Worm (Caenorhabditis elegans): Measurements from ENCODE around the gene Y42A5A.5.

Gene Y42A5A.5

DNA sequence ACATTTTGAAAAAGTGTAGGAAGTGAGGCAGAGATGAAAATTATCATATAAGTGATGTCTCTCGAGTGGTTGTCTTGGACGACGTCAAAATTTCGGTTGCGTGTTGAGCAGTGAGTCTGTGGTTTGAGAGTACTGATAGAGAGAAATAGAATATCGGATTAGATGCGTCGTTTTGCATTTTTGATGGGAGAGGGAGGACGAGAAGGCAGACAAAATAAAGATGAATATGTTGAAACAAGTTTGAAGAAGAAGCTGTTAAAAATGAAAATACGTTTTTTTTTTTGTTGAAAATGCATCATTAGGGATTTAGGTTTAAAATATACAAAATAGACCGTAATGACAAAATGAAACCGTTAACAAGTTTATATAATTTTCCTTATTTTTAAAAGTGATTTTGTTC, 46.4 kb downstream of the Y42A5A.5 start, which contains the start of gene T04C12.9:
Gene T04C12.9, minus strand, starts transcription at position 101 of the 400 bp plus-strand sequence.
- no peak for TF ChIP-seq pqm-1 (tag; optimal IDR thresholded peaks at IDR 0.05)
- TF ChIP-seq unc-62 (GFP tag; optimal IDR thresholded peaks at IDR 0.05 in 1 of 2) = peak in 1 of 2 experiments; percentile 4
- TF ChIP-seq unc-62 (tag; optimal IDR thresholded peaks at IDR 0.05) = no peak
- peak; percentile 23 for TF ChIP-seq aha-1 (tag)
- no peak for TF ChIP-seq fos-1 (tag; optimal IDR thresholded peaks at IDR 0.05)

DNA sequence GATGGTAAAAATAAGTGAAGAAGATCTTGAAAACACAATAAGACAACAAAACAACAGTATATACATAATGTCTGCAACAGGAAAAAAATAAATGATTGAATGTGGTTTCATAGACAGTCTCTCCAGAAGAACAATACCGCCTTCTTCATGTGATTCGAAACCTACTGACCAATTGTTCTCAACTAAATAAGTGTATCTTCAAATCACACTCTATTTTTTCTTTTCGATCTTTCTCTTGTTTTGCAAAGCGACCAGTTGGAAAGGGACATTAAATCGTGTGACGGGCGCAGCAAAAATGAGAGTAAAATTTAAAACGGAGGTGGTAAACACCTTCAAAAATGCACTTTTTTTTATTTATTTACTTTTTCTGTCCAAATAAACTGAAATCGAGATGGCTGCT, 47.7 kb downstream of the Y42A5A.5 start:
- peak in 1 of 2 experiments; percentile 14 for TF ChIP-seq mdl-1 (tag; optimal IDR thresholded peaks at IDR 0.05)
- TF ChIP-seq Y5F2A.4 (GFP tag; optimal IDR thresholded peaks at IDR 0.05) = no peak
- no peak for TF ChIP-seq egl-27 (tag; optimal IDR thresholded peaks at IDR 0.05)
- TF ChIP-seq lin-15B (tag; optimal IDR thresholded peaks at IDR 0.05) = no peak
- peak; percentile 62 for TF ChIP-seq hlh-30 (tag; optimal IDR thresholded peaks at IDR 0.05; ENCODE audit: insufficient read depth)
- peak in 1 of 2 experiments; percentile 65 for TF ChIP-seq daf-16 (GFP tag; optimal IDR thresholded peaks at IDR 0.05)
- no peak for TF ChIP-seq daf-16 (tag; optimal IDR thresholded peaks at IDR 0.05)
- TF ChIP-seq unc-62 (GFP tag; optimal IDR thresholded peaks at IDR 0.05 in 1 of 2) = peak in 1 of 2 experiments; percentile 81
- no peak for TF ChIP-seq unc-62 (tag; optimal IDR thresholded peaks at IDR 0.05)

DNA sequence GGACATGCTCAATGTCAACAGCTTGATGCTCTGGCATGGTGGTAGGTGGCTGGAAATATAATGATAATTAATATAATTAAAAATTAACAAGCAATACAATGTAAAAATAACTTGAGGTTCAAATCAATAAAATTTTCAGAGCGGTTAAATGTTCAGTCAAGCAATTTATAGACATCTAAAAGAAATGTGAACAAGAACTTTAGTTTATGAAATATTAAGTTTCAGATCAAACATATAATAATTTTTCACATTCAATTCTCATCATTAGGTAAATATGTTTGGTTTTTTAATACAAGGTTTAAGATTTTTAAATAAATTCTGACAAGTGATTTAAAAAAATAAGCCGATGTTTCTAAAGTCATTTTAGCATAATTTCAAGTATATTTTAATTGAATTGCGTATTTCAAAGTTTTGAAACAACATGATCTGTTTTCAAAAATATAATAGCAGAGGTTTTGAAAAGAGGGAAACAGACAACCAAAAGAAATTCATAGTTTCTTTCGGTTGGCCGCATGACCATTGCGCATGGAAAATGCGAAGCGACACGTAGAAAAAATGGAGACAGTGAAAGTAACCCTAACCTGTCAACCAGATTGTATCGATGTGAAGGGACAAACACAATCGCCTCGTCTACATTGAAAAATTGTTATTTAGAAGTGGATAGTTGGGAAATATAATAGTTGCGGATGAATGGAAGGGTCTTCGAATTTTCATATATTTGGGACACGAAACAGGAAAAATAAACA, 49.1 kb downstream of the Y42A5A.5 start, which contains the start of gene T04C12.11:
Gene T04C12.11, minus strand, starts transcription at position 51 of the 746 bp plus-strand sequence.
- TF ChIP-seq aly-2 (tag; optimal IDR thresholded peaks at IDR 0.05) (no peak), cey-2 (tag; optimal IDR thresholded peaks at IDR 0.05; ENCODE audit: borderline replicate concordance, insufficient read depth) (no peak), F37D6.2 (tag; optimal IDR thresholded peaks at IDR 0.05) (no peak), madf-9 (GFP tag; conservative IDR thresholded peaks at IDR 0.05) (no peak), lsy-2 (tag; optimal IDR thresholded peaks at IDR 0.05) (peak in 1 of 2 experiments; percentile 24), T26A8.4 (GFP tag; IDR thresholded peaks at IDR 0.05) (no peak), nhr-25 (tag; optimal IDR thresholded peaks at IDR 0.05; ENCODE audit: borderline replicate concordance, insufficient read depth) (peak; percentile 18), gei-8 (GFP tag; optimal IDR thresholded peaks at IDR 0.05) (no peak), skn-1 (tag; optimal IDR thresholded peaks at IDR 0.05) (no peak), egl-43 (GFP tag; IDR thresholded peaks at IDR 0.05) (no peak), mep-1 (tag; optimal IDR thresholded peaks at IDR 0.05) (no peak), ceh-32 (tag; optimal IDR thresholded peaks at IDR 0.05; ENCODE audit: poor library complexity) (no peak), ZK546.5 (tag; optimal IDR thresholded peaks at IDR 0.05) (no peak), daf-12 (tag; optimal IDR thresholded peaks at IDR 0.05) (no peak), unc-62 (GFP tag; optimal IDR thresholded peaks at IDR 0.05 in 1 of 2) (no peak), unc-62 (tag; optimal IDR thresholded peaks at IDR 0.05) (no peak), jun-1 (tag; optimal IDR thresholded peaks at IDR 0.05) (no peak), nhr-6 (tag; optimal IDR thresholded peaks at IDR 0.05) (no peak), saeg-2 (GFP tag; IDR thresholded peaks at IDR 0.05) (no peak), mdt-29 (GFP tag; IDR thresholded peaks at IDR 0.05) (no peak), daf-8 (GFP tag; IDR thresholded peaks at IDR 0.05) (no peak), mdl-1 (tag; optimal IDR thresholded peaks at IDR 0.05) (peak in 1 of 2 experiments; percentile 16), vab-7 (GFP tag; IDR thresholded peaks at IDR 0.05) (no peak), dmd-8 (GFP tag; IDR thresholded peaks at IDR 0.05) (no peak), tra-1 (GFP tag; IDR thresholded peaks at IDR 0.05) (no peak), mxl-3 (GFP tag; optimal IDR thresholded peaks at IDR 0.05) (no peak), F44E2.7 (GFP tag; IDR thresholded peaks at IDR 0.05) (no peak), dmd-6 (GFP tag; IDR thresholded peaks at IDR 0.05) (no peak), T20F7.1 (GFP tag; optimal IDR thresholded peaks at IDR 0.05) (peak; percentile 34), unc-39 (tag; optimal IDR thresholded peaks at IDR 0.05) (no peak), nhr-77 (tag; optimal IDR thresholded peaks at IDR 0.05) (no peak), Y5F2A.4 (GFP tag; optimal IDR thresholded peaks at IDR 0.05) (no peak), set-16 (GFP tag; IDR thresholded peaks at IDR 0.05) (no peak), hlh-30 (tag; optimal IDR thresholded peaks at IDR 0.05; ENCODE audit: insufficient read depth) (peak; percentile 61), zip-2 (tag; optimal IDR thresholded peaks at IDR 0.05) (no peak), nhr-28 (tag; optimal IDR thresholded peaks at IDR 0.05) (peak; percentile 23), hif-1 (tag; optimal IDR thresholded peaks at IDR 0.05) (no peak), ceh-20 (GFP tag; IDR thresholded peaks at IDR 0.05) (no peak), nhr-237 (tag; optimal IDR thresholded peaks at IDR 0.05) (no peak)
